Worm (Caenorhabditis elegans): Measurements from ENCODE around the gene K01A11.1.

ce11 chrIII:3437139-3437538 is 5.9 kb upstream of the K01A11.1 start:
- TF ChIP-seq R02D3.7 (tag; optimal IDR thresholded peaks at IDR 0.05) (no peak), hlh-11 (tag; optimal IDR thresholded peaks at IDR 0.05) (no peak), unc-39 (tag; optimal IDR thresholded peaks at IDR 0.05) (no peak), zag-1 (tag; optimal IDR thresholded peaks at IDR 0.05) (no peak), dpl-1 (GFP tag; optimal IDR thresholded peaks at IDR 0.05) (no peak), nhr-6 (tag; optimal IDR thresholded peaks at IDR 0.05) (no peak)

All from whole organism, L4 larva.